Worm (Caenorhabditis elegans) whole organism, L4/young adult: ENCODE results near the gene cec-1.

Source experiments
- W03F9.2 ChIP-seq: fragments of 150-350 bp; optimal IDR thresholded peaks from 2 replicates; lab custom pipeline; 2014; ENCODE audit warnings: missing biosample characterization, missing genetic modification characterization
- dao-5 ChIP-seq: sonication (generic microtip); optimal IDR thresholded peaks from 2 replicates; lab custom pipeline; 2016; ENCODE audit warnings: missing genotype, missing genetic modification characterization, moderate library complexity, missing compliant biosample characterization
- him-1 ChIP-seq: sonication (generic microtip); optimal IDR thresholded peaks from 2 replicates; lab custom pipeline; 2016; ENCODE audit warnings: missing genotype, missing genetic modification reagents, missing genetic modification characterization, missing compliant biosample characterization

The cec-1 gene

DNA sequence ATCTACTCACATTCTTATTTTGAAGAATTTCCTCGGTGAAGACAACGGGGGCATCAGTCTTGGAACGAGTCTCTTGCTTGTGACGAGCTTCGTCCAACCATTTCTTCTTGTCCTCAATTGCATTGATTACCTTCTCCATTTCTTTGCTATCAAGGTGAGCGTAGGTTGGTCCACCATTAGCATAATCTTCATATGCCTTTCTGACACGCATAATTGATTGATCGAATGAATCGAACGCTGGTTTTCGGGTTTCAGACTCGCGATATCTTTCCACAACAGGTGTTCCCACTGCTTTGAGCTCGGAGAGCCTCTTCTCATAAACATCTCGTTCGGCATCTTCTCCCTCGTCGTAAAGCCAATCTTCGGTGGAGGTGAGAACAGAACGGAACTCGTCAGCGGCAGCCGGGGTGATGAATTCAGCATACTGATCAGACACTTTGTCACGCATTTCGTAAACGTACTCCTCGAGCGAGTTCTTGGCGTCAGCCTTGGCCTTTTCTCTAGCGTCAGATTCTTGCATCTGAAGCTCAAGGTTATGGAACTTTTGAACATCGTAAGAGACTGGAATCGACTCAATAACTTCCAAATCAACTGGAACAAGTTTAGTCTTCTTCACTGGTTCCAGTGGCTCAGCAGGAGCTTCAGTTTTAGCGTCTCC, 18.4 kb downstream of the cec-1 start:
- TF ChIP-seq dao-5 (tag; lab: Kevin White, UChicago) (no peak), W03F9.2 (tag; lab: Kevin White, UChicago) (no peak), him-1 (tag; lab: Kevin White, UChicago) (no peak)

DNA sequence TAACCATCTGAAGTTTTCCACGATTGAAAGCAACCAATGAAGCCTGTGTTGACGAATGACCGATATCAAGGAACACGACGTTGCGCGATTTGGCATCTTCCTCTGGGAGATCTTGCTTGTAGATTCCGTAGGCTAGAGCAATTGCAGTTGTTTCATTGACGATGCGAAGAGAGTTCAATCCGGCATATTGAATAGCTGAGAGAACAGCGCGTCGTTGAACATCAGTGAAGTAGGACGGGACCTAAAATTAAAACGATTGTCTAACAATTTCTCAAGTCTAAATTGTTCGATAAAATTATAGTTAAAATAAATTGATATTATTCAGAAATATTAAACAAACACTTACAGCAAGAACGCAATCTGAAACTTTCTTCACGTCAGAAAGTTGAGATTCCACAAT, 19.9 kb downstream of the cec-1 start:
- no peak for TF ChIP-seq dao-5 (tag; lab: Kevin White, UChicago)
- TF ChIP-seq him-1 (tag; lab: Kevin White, UChicago): no peak
- no peak for TF ChIP-seq W03F9.2 (tag; lab: Kevin White, UChicago)

DNA sequence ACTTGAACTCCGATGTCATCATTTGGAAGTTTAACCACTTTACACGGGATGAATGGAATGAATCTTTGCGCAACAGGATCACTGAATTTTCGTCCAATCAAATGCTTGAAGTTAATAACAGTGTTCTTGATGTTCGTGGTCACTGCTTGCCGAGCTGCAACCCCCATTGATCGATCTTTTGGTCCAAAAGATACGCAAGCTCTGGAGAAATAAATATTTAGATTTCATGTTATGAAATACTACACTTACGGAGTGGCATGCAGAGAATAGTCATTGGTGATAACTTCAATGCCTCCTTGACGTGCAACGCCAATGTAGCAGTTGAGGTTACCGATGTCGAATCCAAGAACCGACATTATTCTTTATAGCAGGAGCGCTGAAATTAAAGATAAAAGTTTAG, 20.4 kb downstream of the cec-1 start, which contains the start of gene hsp-110:
Gene hsp-110, minus strand, starts transcription at position 376 of the 400 bp plus-strand sequence.
- TF ChIP-seq W03F9.2 (tag; lab: Kevin White, UChicago) (no peak), dao-5 (tag; lab: Kevin White, UChicago) (no peak)

DNA sequence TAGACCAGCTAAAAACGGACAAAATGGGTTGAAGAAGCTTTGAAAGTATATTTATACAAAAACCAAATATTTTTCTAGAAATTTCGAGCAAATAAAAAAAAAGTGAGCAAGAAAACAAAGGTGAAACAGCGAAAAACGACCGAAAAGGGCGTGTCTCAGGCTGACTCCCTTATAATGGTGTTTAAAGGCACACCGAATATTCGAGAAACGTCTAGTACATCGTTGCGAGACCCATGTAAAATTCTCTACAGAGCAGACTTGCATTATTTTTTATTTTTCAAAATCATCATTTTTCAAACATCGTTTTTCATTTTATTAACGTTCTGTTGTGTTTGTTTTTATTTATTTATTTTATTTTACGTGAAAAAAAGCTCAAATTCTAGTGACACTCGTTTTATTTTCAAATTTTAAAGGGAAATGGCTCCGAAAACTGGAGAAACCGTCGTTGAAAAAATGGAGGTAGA, 20.8 kb downstream of the cec-1 start, which contains the start of gene rpn-3:
Gene rpn-3, plus strand, starts transcription at position 414 of the 464 bp plus-strand sequence.
- TF ChIP-seq him-1 (tag; lab: Kevin White, UChicago): peak; percentile 58
- no peak for TF ChIP-seq dao-5 (tag; lab: Kevin White, UChicago)
- peak; percentile 96 for TF ChIP-seq W03F9.2 (tag; lab: Kevin White, UChicago)

DNA sequence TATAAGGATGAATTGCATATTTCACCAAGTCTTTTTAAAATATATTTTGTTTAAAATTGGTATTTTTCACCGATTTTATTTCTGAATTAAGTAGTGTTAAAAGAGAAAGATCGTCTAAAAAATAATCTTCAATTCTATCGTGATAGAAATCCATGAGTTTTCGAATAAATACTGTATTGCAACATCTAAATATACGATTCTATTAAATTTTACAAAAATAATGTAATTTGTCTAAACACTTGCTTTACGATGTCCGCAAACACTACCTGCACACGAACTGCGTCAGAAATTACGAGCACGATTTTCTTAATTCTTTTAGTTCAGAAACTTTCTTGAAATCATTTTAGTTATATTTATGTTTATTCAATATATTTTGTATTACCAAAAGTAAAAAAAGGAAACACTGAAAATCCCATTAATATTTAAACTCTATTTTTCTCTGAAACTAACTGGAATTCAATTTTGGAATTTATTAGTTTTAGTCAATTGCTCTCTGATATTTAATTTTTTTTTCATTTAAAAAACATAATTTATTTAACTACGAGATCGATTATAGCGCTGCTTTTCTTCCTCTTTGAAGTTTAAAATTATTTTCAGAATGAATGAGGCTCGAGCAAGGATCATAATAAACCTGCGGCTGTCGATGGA, 23.2 kb downstream of the cec-1 start, which contains the start of gene mrpl-32:
Gene mrpl-32, plus strand, starts transcription at position 598 of the 648 bp plus-strand sequence.
- TF ChIP-seq him-1 (tag; lab: Kevin White, UChicago) (no peak), W03F9.2 (tag; lab: Kevin White, UChicago) (peak; percentile 61), dao-5 (tag; lab: Kevin White, UChicago) (no peak)

DNA sequence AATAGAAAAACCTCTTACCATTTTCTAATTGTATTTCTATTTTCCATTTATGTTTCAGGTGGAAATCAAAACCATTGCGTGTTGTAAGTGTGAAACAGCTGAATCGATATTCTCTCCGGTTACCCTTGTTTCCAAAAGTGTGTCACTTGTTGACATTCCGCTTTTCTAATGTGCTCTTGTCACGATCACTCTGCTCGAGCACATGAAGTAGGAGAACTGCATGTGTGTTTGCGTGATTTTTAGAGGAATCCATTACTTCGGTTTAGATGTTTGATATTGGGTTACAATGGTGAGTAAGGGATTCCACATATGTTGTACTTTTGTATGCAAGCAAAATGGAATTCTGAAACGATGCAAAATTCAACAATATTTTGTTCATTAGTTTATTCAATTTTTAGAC, 24.4 kb downstream of the cec-1 start:
- TF ChIP-seq W03F9.2 (tag; lab: Kevin White, UChicago): no peak

DNA sequence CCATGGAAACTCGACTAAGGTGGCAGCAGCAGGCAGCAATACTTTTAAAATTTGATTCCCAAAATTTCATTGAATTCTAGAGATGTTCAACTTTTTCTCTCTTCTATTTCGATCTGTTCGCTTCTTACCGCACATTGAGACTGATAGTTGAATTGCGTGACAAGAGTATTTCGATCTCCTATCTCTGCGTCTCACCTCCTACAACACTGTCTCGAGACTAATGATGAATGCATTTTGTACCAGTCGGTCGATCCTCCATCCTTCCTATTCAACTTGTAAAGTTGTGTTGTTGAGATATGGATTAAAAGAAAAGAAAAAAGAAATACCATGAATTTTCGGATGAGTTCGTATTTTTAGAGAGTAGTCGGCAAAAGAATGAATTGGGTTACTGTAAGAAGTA, 25.0 kb downstream of the cec-1 start:
- TF ChIP-seq dao-5 (tag; lab: Kevin White, UChicago) (no peak), him-1 (tag; lab: Kevin White, UChicago) (no peak), W03F9.2 (tag; lab: Kevin White, UChicago) (no peak)

DNA sequence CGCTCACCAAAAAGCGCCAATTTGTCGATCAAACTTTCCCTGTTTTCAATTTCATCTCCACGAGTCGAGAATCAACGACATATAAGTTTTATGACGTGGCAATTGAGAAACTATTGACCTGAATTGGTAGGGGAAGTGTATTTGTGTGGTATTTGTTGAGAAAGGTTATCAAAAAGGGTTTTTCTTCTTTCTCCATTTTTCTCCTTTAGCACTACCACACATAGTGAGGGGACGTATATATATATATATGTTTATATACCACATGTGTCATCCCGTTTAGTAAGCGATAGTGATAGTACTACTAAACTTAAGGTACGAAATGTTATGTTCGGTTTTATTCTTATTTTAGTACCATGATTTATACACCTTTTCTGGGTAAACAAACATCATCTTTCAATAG, 31.5 kb downstream of the cec-1 start:
- no peak for TF ChIP-seq him-1 (tag; lab: Kevin White, UChicago)
- no peak for TF ChIP-seq dao-5 (tag; lab: Kevin White, UChicago)
- TF ChIP-seq W03F9.2 (tag; lab: Kevin White, UChicago): no peak

DNA sequence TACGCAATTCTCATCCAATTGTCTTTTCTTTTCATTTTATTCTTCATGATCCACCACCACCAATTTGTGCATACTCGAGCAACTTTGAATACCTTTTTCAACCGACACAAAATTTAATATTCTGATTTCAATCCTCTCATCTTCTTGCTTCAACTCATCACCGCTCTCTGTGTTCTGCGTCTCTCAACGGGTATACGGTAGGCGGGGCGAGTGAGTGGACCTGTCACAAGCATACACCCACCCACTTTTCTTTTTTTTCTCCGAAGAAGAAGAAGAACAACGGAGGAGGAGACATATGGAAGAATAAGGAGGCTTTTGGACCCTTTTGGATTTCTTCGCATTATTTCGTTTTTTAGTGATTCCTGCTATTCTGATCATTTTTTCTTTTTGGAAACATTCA, 35.3 kb downstream of the cec-1 start:
- TF ChIP-seq W03F9.2 (tag; lab: Kevin White, UChicago) (no peak), dao-5 (tag; lab: Kevin White, UChicago) (no peak), him-1 (tag; lab: Kevin White, UChicago) (no peak)

DNA sequence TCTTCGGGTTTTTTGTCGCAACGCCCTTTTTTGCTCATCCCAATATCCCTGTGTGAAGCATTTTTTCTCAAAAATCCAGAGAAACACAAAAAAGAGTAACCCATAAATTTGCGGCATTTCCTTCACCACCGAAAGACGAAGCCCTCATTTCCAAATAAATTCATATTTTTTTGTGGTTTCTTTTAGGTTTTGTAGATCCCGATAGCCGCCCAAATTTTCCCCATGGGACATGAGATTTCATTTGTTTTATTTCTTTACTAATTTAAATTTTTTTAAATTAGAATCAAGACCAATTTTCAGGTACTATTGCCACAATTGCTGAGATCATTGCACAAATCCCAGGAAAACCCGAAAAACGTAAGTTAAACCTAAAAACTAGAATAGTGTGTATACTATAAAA, 40.6 kb downstream of the cec-1 start, which contains the start of gene mig-39:
Gene mig-39, plus strand, starts transcription at position 301 of the 400 bp plus-strand sequence.
- TF ChIP-seq him-1 (tag; lab: Kevin White, UChicago): no peak
- no peak for TF ChIP-seq dao-5 (tag; lab: Kevin White, UChicago)
- no peak for TF ChIP-seq W03F9.2 (tag; lab: Kevin White, UChicago)

DNA sequence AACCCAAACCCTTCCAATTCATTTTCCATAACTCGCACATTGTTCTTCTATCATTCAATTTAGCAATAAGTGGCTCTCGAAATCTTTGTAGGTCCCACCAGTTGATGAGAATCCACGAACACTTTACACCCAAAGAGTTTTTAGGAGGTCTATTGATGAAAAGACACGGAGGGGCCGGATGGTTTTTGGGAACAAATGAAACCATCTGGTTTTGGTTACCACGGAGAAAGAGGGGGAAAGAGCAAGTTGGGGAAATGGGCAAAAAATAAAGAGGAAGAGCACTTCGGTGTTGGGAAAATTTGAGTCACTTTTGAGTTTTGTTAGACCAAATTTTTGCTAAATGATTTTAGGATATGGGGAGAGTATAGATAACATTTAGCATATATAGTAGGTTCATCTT, 41.4 kb downstream of the cec-1 start:
- TF ChIP-seq W03F9.2 (tag; lab: Kevin White, UChicago) (no peak), him-1 (tag; lab: Kevin White, UChicago) (no peak), dao-5 (tag; lab: Kevin White, UChicago) (no peak)

DNA sequence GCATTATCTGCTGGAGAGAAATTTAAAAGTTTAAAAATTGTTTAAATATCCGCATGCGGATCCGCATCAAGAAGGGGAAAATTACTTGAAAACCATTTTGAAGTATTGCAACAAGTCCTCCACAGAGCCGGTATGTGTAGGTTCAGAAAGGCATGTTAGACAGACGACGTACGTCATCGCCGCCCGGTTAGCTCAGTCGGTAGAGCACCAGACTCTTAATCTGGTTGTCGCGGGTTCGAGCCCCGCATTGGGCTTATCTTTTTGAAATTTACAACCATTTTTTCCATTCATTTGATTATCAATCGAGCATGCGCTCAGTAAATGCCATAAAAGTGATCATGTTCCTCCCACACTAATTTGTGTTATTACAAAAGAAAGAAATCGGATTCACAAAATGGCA, 47.2 kb downstream of the cec-1 start:
- TF ChIP-seq W03F9.2 (tag; lab: Kevin White, UChicago): no peak
- no peak for TF ChIP-seq dao-5 (tag; lab: Kevin White, UChicago)
- no peak for TF ChIP-seq him-1 (tag; lab: Kevin White, UChicago)
